Worm (Caenorhabditis elegans): ENCODE measurements around the gene ceh-21.
A peak's percentile ranks its signal among the peaks of the same experiment; 100 is the strongest.

Gene ceh-21

ce11 chrX:1850525-1850924 is 2.0 kb downstream of the ceh-21 start:
- 0 out of 2 replicates have a peak, but pooled peaks have one; percentile 57 for TF ChIP-seq ztf-1 (GFP tag; conservative IDR thresholded peaks at IDR 0.05)
- no peak for TF ChIP-seq nhr-237 (tag; optimal IDR thresholded peaks at IDR 0.05)
- no peak for TF ChIP-seq crh-2 (tag; optimal IDR thresholded peaks at IDR 0.05)
- TF ChIP-seq nhr-6 (tag; optimal IDR thresholded peaks at IDR 0.05) = no peak
- TF ChIP-seq ama-1 (optimal IDR thresholded peaks at IDR 0.05) = no peak
- no peak for TF ChIP-seq gmeb-1 (tag; optimal IDR thresholded peaks at IDR 0.05)

ce11 chrX:1848575-1848974 is 4.0 kb downstream of the ceh-21 start, which contains the start of gene ceh-41:
TSS of gene ceh-41 (minus strand) at chrX:1848675.
- TF ChIP-seq crh-2 (tag; optimal IDR thresholded peaks at IDR 0.05) = no peak
- TF ChIP-seq zag-1 (tag; optimal IDR thresholded peaks at IDR 0.05) = no peak
- no peak for TF ChIP-seq lsy-2 (tag; optimal IDR thresholded peaks at IDR 0.05)
- TF ChIP-seq nhr-11 (tag; optimal IDR thresholded peaks at IDR 0.05) = no peak
- TF ChIP-seq sma-9 (GFP tag; optimal IDR thresholded peaks at IDR 0.05) = no peak
- TF ChIP-seq sma-9 (tag; optimal IDR thresholded peaks at IDR 0.05) = no peak
- TF ChIP-seq lin-11 (tag; optimal IDR thresholded peaks at IDR 0.05) = no peak
- TF ChIP-seq dmd-4 (tag; optimal IDR thresholded peaks at IDR 0.05) = no peak
- TF ChIP-seq mdl-1 (tag; optimal IDR thresholded peaks at IDR 0.05) = no peak
- TF ChIP-seq nhr-6 (tag; optimal IDR thresholded peaks at IDR 0.05) = no peak
- TF ChIP-seq aly-2 (tag; optimal IDR thresholded peaks at IDR 0.05) = no peak
- TF ChIP-seq fos-1 (tag; optimal IDR thresholded peaks at IDR 0.05) = no peak
- TF ChIP-seq nhr-12 (tag; optimal IDR thresholded peaks at IDR 0.05) = no peak
- no peak for TF ChIP-seq nhr-21 (tag; optimal IDR thresholded peaks at IDR 0.05)
- TF ChIP-seq ceh-82 (tag; optimal IDR thresholded peaks at IDR 0.05) = no peak

ce11 chrX:1847685-1848084 is 4.9 kb downstream of the ceh-21 start:
- TF ChIP-seq aly-2 (tag; optimal IDR thresholded peaks at IDR 0.05) (no peak), snpc-4 (tag; optimal IDR thresholded peaks at IDR 0.05) (no peak), gmeb-1 (tag; optimal IDR thresholded peaks at IDR 0.05) (no peak), R02D3.7 (tag; optimal IDR thresholded peaks at IDR 0.05) (no peak), fos-1 (tag; optimal IDR thresholded peaks at IDR 0.05) (no peak), nhr-10 (tag; optimal IDR thresholded peaks at IDR 0.05) (no peak), unc-39 (tag; optimal IDR thresholded peaks at IDR 0.05) (no peak), unc-62 (GFP tag; optimal IDR thresholded peaks at IDR 0.05) (no peak)

ce11 chrX:1845493-1845892 is 7.0 kb downstream of the ceh-21 start, which contains the start of gene T26C11.4:
TSS of gene T26C11.4 (minus strand) at chrX:1845546.
- TF ChIP-seq sma-3 (GFP tag; optimal IDR thresholded peaks at IDR 0.05) (peak; percentile 0), lin-13 (GFP tag; optimal IDR thresholded peaks at IDR 0.05) (no peak), gmeb-1 (tag; optimal IDR thresholded peaks at IDR 0.05) (peak; percentile 66), F13H6.1 (tag; optimal IDR thresholded peaks at IDR 0.05) (peak; percentile 17), crh-2 (tag; optimal IDR thresholded peaks at IDR 0.05) (no peak), unc-55 (GFP tag; optimal IDR thresholded peaks at IDR 0.05) (peak; percentile 26), C34F6.9 (tag; optimal IDR thresholded peaks at IDR 0.05) (peak; percentile 19)

- TF ChIP-seq nhr-25 (tag; optimal IDR thresholded peaks at IDR 0.05) (no peak), sem-4 (tag; optimal IDR thresholded peaks at IDR 0.05) (no peak), elt-3 (tag; optimal IDR thresholded peaks at IDR 0.05) (no peak), nhr-11 (tag; optimal IDR thresholded peaks at IDR 0.05) (no peak), mdl-1 (tag; optimal IDR thresholded peaks at IDR 0.05) (no peak), Y55F3AM.14 (GFP tag; optimal IDR thresholded peaks at IDR 0.05) (peak; percentile 46), sma-9 (GFP tag; optimal IDR thresholded peaks at IDR 0.05) (peak; percentile 49), sma-9 (tag; optimal IDR thresholded peaks at IDR 0.05) (no peak), sma-3 (GFP tag; optimal IDR thresholded peaks at IDR 0.05) (peak; percentile 17), aly-2 (tag; optimal IDR thresholded peaks at IDR 0.05) (no peak), snpc-4 (tag; optimal IDR thresholded peaks at IDR 0.05) (no peak), C34F6.9 (tag; optimal IDR thresholded peaks at IDR 0.05) (no peak), ama-1 (optimal IDR thresholded peaks at IDR 0.05) (no peak), unc-62 (GFP tag; optimal IDR thresholded peaks at IDR 0.05) (no peak), nhr-237 (tag; optimal IDR thresholded peaks at IDR 0.05) (no peak), egl-27 (tag; optimal IDR thresholded peaks at IDR 0.05) (no peak), lsy-2 (tag; optimal IDR thresholded peaks at IDR 0.05) (peak in 1 of 2 experiments; percentile 44), ztf-11 (tag; optimal IDR thresholded peaks at IDR 0.05) (no peak), nhr-23 (tag; optimal IDR thresholded peaks at IDR 0.05) (no peak), nhr-10 (tag; optimal IDR thresholded peaks at IDR 0.05) (no peak), alr-1 (tag; optimal IDR thresholded peaks at IDR 0.05) (no peak), skn-1 (tag; optimal IDR thresholded peaks at IDR 0.05) (no peak), unc-39 (tag; optimal IDR thresholded peaks at IDR 0.05) (no peak), blmp-1 (tag; optimal IDR thresholded peaks at IDR 0.05; ENCODE audit: insufficient read depth) (no peak), nhr-129 (tag; optimal IDR thresholded peaks at IDR 0.05) (peak; percentile 53), ZK546.5 (tag; optimal IDR thresholded peaks at IDR 0.05) (no peak), lin-39 (tag; optimal IDR thresholded peaks at IDR 0.05) (no peak), zag-1 (tag; optimal IDR thresholded peaks at IDR 0.05) (no peak), fos-1 (tag; optimal IDR thresholded peaks at IDR 0.05) (no peak), elt-1 (tag; optimal IDR thresholded peaks at IDR 0.05) (no peak), nhr-21 (tag; optimal IDR thresholded peaks at IDR 0.05) (peak; percentile 19), crh-2 (tag; optimal IDR thresholded peaks at IDR 0.05) (no peak), unc-55 (GFP tag; optimal IDR thresholded peaks at IDR 0.05) (peak; percentile 35), ceh-82 (tag; optimal IDR thresholded peaks at IDR 0.05) (no peak), nhr-77 (tag; optimal IDR thresholded peaks at IDR 0.05) (no peak)
Observed at ce11 chrX:1837703-1838102, 14.8 kb downstream of the ceh-21 start.
